In genomic region chrV:731330-731729, ce11 we compare ENCODE assay signal across 6 worm cellular contexts.
TF ChIP-seq lines count a peak whose summit lies in the region.

No protein-coding gene starts in this region.

TF ChIP-seq in whole organism, L1 larva, 84 proteins besides CTCF, POLR2A, EP300 and RAD21 (continued from another document and continues in another):
- TF ChIP-seq ceh-88 (GFP tag; IDR thresholded peaks at IDR 0.05; lab: Robert Waterston, UW) (peak; percentile 75), sptf-1 (tag; optimal IDR thresholded peaks at IDR 0.05; lab: Kevin White, UChicago) (no peak), nhr-85 (tag; lab: Kevin White, UChicago) (peak; percentile 98), alr-1 (tag; optimal IDR thresholded peaks at IDR 0.05; lab: Kevin White, UChicago; ENCODE audit: borderline replicate concordance) (no peak), fkh-10 (GFP tag; optimal IDR thresholded peaks at IDR 0.05; lab: Kevin White, UChicago) (no peak), irx-1 (tag; optimal IDR thresholded peaks at IDR 0.05; lab: Kevin White, UChicago) (peak; percentile 77), nhr-47 (tag; optimal IDR thresholded peaks at IDR 0.05; lab: Kevin White, UChicago) (peak; percentile 89), lin-39 (tag; optimal IDR thresholded peaks at IDR 0.05; lab: Kevin White, UChicago) (peak; percentile 83), ets-5 (GFP tag; IDR thresholded peaks at IDR 0.05; lab: Robert Waterston, UW) (no peak), ceh-63 (GFP tag; optimal IDR thresholded peaks at IDR 0.05; lab: Kevin White, UChicago) (no peak), isw-1 (GFP tag; IDR thresholded peaks at IDR 0.05; lab: Robert Waterston, UW) (peak; percentile 52; the same call in 1 of the 2 replicates), zag-1 (tag; optimal IDR thresholded peaks at IDR 0.05; lab: Kevin White, UChicago) (no peak), fkh-8 (tag; optimal IDR thresholded peaks at IDR 0.05; lab: Kevin White, UChicago) (no peak), vab-15 (tag; optimal IDR thresholded peaks at IDR 0.05; lab: Kevin White, UChicago) (peak; percentile 75), unc-98 (GFP tag; IDR thresholded peaks at IDR 0.05; lab: Robert Waterston, UW) (peak; percentile 63), nhr-90 (tag; optimal IDR thresholded peaks at IDR 0.05; lab: Kevin White, UChicago; ENCODE audit: poor library complexity) (peak; percentile 94), nhr-237 (tag; optimal IDR thresholded peaks at IDR 0.05; lab: Kevin White, UChicago) (no peak), pag-3 (tag; optimal IDR thresholded peaks at IDR 0.05; lab: Kevin White, UChicago; ENCODE audit: borderline replicate concordance, insufficient read depth) (no peak), Y116A8C.19 (tag; optimal IDR thresholded peaks at IDR 0.05; lab: Kevin White, UChicago; ENCODE audit: borderline replicate concordance) (peak; percentile 11), elt-2 (tag; optimal IDR thresholded peaks at IDR 0.05; lab: Kevin White, UChicago) (peak; percentile 99), unc-62 (GFP tag; optimal IDR thresholded peaks at IDR 0.05; lab: Kevin White, UChicago) (no peak)

TF ChIP-seq in whole organism, L2 larva, 48 proteins besides CTCF, POLR2A, EP300 and RAD21 (continued from another document and continues in another):
- TF ChIP-seq sma-3 (GFP tag; optimal IDR thresholded peaks at IDR 0.05; lab: Kevin White, UChicago) (peak; percentile 97), F13H6.1 (tag; optimal IDR thresholded peaks at IDR 0.05; lab: Kevin White, UChicago) (peak; percentile 97), gmeb-1 (tag; optimal IDR thresholded peaks at IDR 0.05; lab: Kevin White, UChicago) (peak; percentile 82), blmp-1 (tag; optimal IDR thresholded peaks at IDR 0.05; lab: Kevin White, UChicago; ENCODE audit: insufficient read depth) (peak; percentile 14), nhr-77 (tag; optimal IDR thresholded peaks at IDR 0.05; lab: Kevin White, UChicago) (peak; percentile 39), ceh-16 (tag; optimal IDR thresholded peaks at IDR 0.05; lab: Kevin White, UChicago) (no peak), elt-1 (tag; optimal IDR thresholded peaks at IDR 0.05; lab: Kevin White, UChicago) (no peak), sma-9 (GFP tag; optimal IDR thresholded peaks at IDR 0.05; lab: Kevin White, UChicago) (peak; percentile 99), sma-9 (tag; optimal IDR thresholded peaks at IDR 0.05; lab: Kevin White, UChicago) (peak; percentile 46), ama-1 (optimal IDR thresholded peaks at IDR 0.05; lab: Kevin White, UChicago) (peak; percentile 82), sem-4 (tag; optimal IDR thresholded peaks at IDR 0.05; lab: Kevin White, UChicago) (peak; percentile 48), nhr-6 (tag; optimal IDR thresholded peaks at IDR 0.05; lab: Kevin White, UChicago) (peak; percentile 49), fos-1 (tag; optimal IDR thresholded peaks at IDR 0.05; lab: Kevin White, UChicago) (peak; percentile 83), crh-2 (tag; optimal IDR thresholded peaks at IDR 0.05; lab: Kevin White, UChicago) (peak; percentile 94), peb-1 (tag; optimal IDR thresholded peaks at IDR 0.05; lab: Kevin White, UChicago) (no peak), C34F6.9 (tag; optimal IDR thresholded peaks at IDR 0.05; lab: Kevin White, UChicago) (peak; percentile 51), mbf-1 (tag; optimal IDR thresholded peaks at IDR 0.05; lab: Kevin White, UChicago) (no peak), Y55F3AM.14 (GFP tag; optimal IDR thresholded peaks at IDR 0.05; lab: Kevin White, UChicago) (peak; percentile 94), ztf-11 (tag; optimal IDR thresholded peaks at IDR 0.05; lab: Kevin White, UChicago) (no peak), nhr-10 (tag; optimal IDR thresholded peaks at IDR 0.05; lab: Kevin White, UChicago) (peak; percentile 13), nhr-21 (tag; optimal IDR thresholded peaks at IDR 0.05; lab: Kevin White, UChicago) (peak; percentile 95), nhr-129 (tag; optimal IDR thresholded peaks at IDR 0.05; lab: Kevin White, UChicago) (peak; percentile 96), R02D3.7 (tag; optimal IDR thresholded peaks at IDR 0.05; lab: Kevin White, UChicago) (no peak)

TF ChIP-seq in whole organism, L3 larva, 47 proteins besides CTCF, POLR2A, EP300 and RAD21 (continued from another document):
- TF ChIP-seq R02D3.7 (tag; optimal IDR thresholded peaks at IDR 0.05; lab: Kevin White, UChicago) (peak; percentile 32), lin-15B (tag; optimal IDR thresholded peaks at IDR 0.05; lab: Kevin White, UChicago) (peak; percentile 46), nhr-43 (tag; optimal IDR thresholded peaks at IDR 0.05; lab: Kevin White, UChicago; ENCODE audit: poor library complexity, severe bottlenecking) (peak; percentile 94), tbx-2 (tag; optimal IDR thresholded peaks at IDR 0.05; lab: Kevin White, UChicago) (peak; percentile 65), aly-2 (tag; optimal IDR thresholded peaks at IDR 0.05; lab: Kevin White, UChicago) (no peak), nhr-23 (tag; optimal IDR thresholded peaks at IDR 0.05; lab: Kevin White, UChicago) (peak; percentile 80), nhr-12 (tag; optimal IDR thresholded peaks at IDR 0.05; lab: Kevin White, UChicago) (no peak), elt-3 (tag; optimal IDR thresholded peaks at IDR 0.05; lab: Kevin White, UChicago) (peak; percentile 32 to 47 (median 37)), fos-1 (tag; optimal IDR thresholded peaks at IDR 0.05; lab: Kevin White, UChicago) (no peak), nhr-11 (tag; optimal IDR thresholded peaks at IDR 0.05; lab: Kevin White, UChicago) (peak; percentile 85), ceh-9 (tag; optimal IDR thresholded peaks at IDR 0.05; lab: Kevin White, UChicago) (no peak), pha-4 (tag; optimal IDR thresholded peaks at IDR 0.05; lab: Kevin White, UChicago) (peak; percentile 92), skn-1 (tag; optimal IDR thresholded peaks at IDR 0.05; lab: Kevin White, UChicago) (peak; percentile 55), jun-1 (tag; optimal IDR thresholded peaks at IDR 0.05; lab: Kevin White, UChicago) (peak; percentile 97), eor-1 (tag; optimal IDR thresholded peaks at IDR 0.05; lab: Kevin White, UChicago) (no peak), nhr-28 (tag; optimal IDR thresholded peaks at IDR 0.05; lab: Kevin White, UChicago) (peak; percentile 53), egl-5 (tag; optimal IDR thresholded peaks at IDR 0.05; lab: Kevin White, UChicago) (no peak), mml-1 (tag; optimal IDR thresholded peaks at IDR 0.05; lab: Kevin White, UChicago) (no peak), elt-1 (tag; optimal IDR thresholded peaks at IDR 0.05; lab: Kevin White, UChicago) (no peak), nhr-67 (tag; optimal IDR thresholded peaks at IDR 0.05; lab: Kevin White, UChicago) (no peak), pqm-1 (tag; optimal IDR thresholded peaks at IDR 0.05; lab: Kevin White, UChicago) (peak; percentile 98), ceh-28 (tag; optimal IDR thresholded peaks at IDR 0.05; lab: Kevin White, UChicago) (peak; percentile 62), ceh-82 (tag; optimal IDR thresholded peaks at IDR 0.05; lab: Kevin White, UChicago) (no peak)
TF ChIP-seq in whole organism, L3 larva: peak in this region for 22.

TF ChIP-seq in whole organism, L4 larva, 104 proteins besides CTCF, POLR2A, EP300 and RAD21 (continued from another document and continues in another):
- TF ChIP-seq nhr-237 (tag; optimal IDR thresholded peaks at IDR 0.05; lab: Kevin White, UChicago) (no peak), duxl-1 (tag; optimal IDR thresholded peaks at IDR 0.05; lab: Kevin White, UChicago; ENCODE audit: poor library complexity) (peak; percentile 73), dmd-9 (GFP tag; IDR thresholded peaks at IDR 0.05; lab: Robert Waterston, UW) (no peak), skn-1 (tag; optimal IDR thresholded peaks at IDR 0.05; lab: Kevin White, UChicago) (no peak), lsy-2 (tag; optimal IDR thresholded peaks at IDR 0.05; lab: Kevin White, UChicago) (peak; percentile 71 to 78), mdl-1 (tag; optimal IDR thresholded peaks at IDR 0.05; lab: Kevin White, UChicago) (peak; percentile 98 to 99), mxl-2 (GFP tag; conservative IDR thresholded peaks at IDR 0.05; lab: Robert Waterston, UW) (peak; percentile 73), Y75B8A.6 (GFP tag; IDR thresholded peaks at IDR 0.05; lab: Robert Waterston, UW) (peak; percentile 84; the same call in 1 of the 2 replicates), nhr-10 (tag; optimal IDR thresholded peaks at IDR 0.05; lab: Kevin White, UChicago) (peak; percentile 97), ZK546.5 (tag; optimal IDR thresholded peaks at IDR 0.05; lab: Kevin White, UChicago) (no peak), lin-29 (GFP tag; IDR thresholded peaks at IDR 0.05; lab: Robert Waterston, UW) (no peak), dpl-1 (GFP tag; optimal IDR thresholded peaks at IDR 0.05; lab: Kevin White, UChicago) (peak; percentile 2), T20F7.1 (GFP tag; optimal IDR thresholded peaks at IDR 0.05; lab: Kevin White, UChicago) (peak; percentile 62), ztf-11 (tag; optimal IDR thresholded peaks at IDR 0.05; lab: Kevin White, UChicago) (no peak), mdt-29 (GFP tag; IDR thresholded peaks at IDR 0.05; lab: Robert Waterston, UW) (peak; percentile 98), ces-1 (GFP tag; optimal IDR thresholded peaks at IDR 0.05; lab: Kevin White, UChicago) (no peak), F37D6.2 (tag; optimal IDR thresholded peaks at IDR 0.05; lab: Kevin White, UChicago) (no peak), attf-4 (tag; optimal IDR thresholded peaks at IDR 0.05; lab: Kevin White, UChicago) (no peak), nhr-111 (GFP tag; optimal IDR thresholded peaks at IDR 0.05; lab: Kevin White, UChicago) (peak; percentile 12), dmd-6 (GFP tag; IDR thresholded peaks at IDR 0.05; lab: Robert Waterston, UW) (peak; percentile 98), vab-7 (GFP tag; IDR thresholded peaks at IDR 0.05; lab: Robert Waterston, UW) (no peak), ZK337.2 (GFP tag; IDR thresholded peaks at IDR 0.05; lab: Robert Waterston, UW) (no peak), mep-1 (tag; optimal IDR thresholded peaks at IDR 0.05; lab: Kevin White, UChicago) (peak; percentile 79), nhr-25 (tag; optimal IDR thresholded peaks at IDR 0.05; lab: Kevin White, UChicago; ENCODE audit: borderline replicate concordance, insufficient read depth) (no peak)

TF ChIP-seq in whole organism, late embryonic, 69 proteins besides CTCF, POLR2A, EP300 and RAD21 (continued from another document):
- peak; percentile 32 for TF ChIP-seq ets-4 (tag; optimal IDR thresholded peaks at IDR 0.05; lab: Kevin White, UChicago)
- no peak for TF ChIP-seq nhr-11 (tag; optimal IDR thresholded peaks at IDR 0.05; lab: Kevin White, UChicago)
- TF ChIP-seq elt-2 (tag; optimal IDR thresholded peaks at IDR 0.05; lab: Kevin White, UChicago): peak; percentile 80
- peak; percentile 94 for TF ChIP-seq ceh-18 (tag; optimal IDR thresholded peaks at IDR 0.05; lab: Kevin White, UChicago)
- TF ChIP-seq unc-3 (GFP tag; conservative IDR thresholded peaks at IDR 0.05; lab: Robert Waterston, UW): no peak
- TF ChIP-seq unc-3 (tag; optimal IDR thresholded peaks at IDR 0.05; lab: Kevin White, UChicago): no peak
- no peak for TF ChIP-seq T23F11.4 (GFP tag; optimal IDR thresholded peaks at IDR 0.05; lab: Kevin White, UChicago)
- no peak for TF ChIP-seq ceh-9 (tag; optimal IDR thresholded peaks at IDR 0.05; lab: Kevin White, UChicago)
- no peak for TF ChIP-seq hlh-15 (tag; optimal IDR thresholded peaks at IDR 0.05; lab: Kevin White, UChicago)
- peak; percentile 91 for TF ChIP-seq hlh-30 (tag; optimal IDR thresholded peaks at IDR 0.05; lab: Kevin White, UChicago; ENCODE audit: insufficient read depth)
- no peak for TF ChIP-seq ceh-14 (tag; optimal IDR thresholded peaks at IDR 0.05; lab: Kevin White, UChicago)
- TF ChIP-seq ceh-45 (GFP tag; IDR thresholded peaks at IDR 0.05; lab: Robert Waterston, UW): no peak
- no peak for TF ChIP-seq fkh-6 (tag; optimal IDR thresholded peaks at IDR 0.05; lab: Kevin White, UChicago)
- TF ChIP-seq ceh-19 (GFP tag; optimal IDR thresholded peaks at IDR 0.05; lab: Kevin White, UChicago): no peak
- TF ChIP-seq pax-1 (tag; optimal IDR thresholded peaks at IDR 0.05; lab: Kevin White, UChicago): no peak
- TF ChIP-seq ceh-34 (tag; optimal IDR thresholded peaks at IDR 0.05; lab: Kevin White, UChicago): peak; percentile 22
- no peak for TF ChIP-seq ref-2 (tag; optimal IDR thresholded peaks at IDR 0.05; lab: Kevin White, UChicago)
- TF ChIP-seq pag-3 (tag; optimal IDR thresholded peaks at IDR 0.05; lab: Kevin White, UChicago; ENCODE audit: borderline replicate concordance): no peak
- TF ChIP-seq ama-1 (optimal IDR thresholded peaks at IDR 0.05; lab: Kevin White, UChicago): no peak
- TF ChIP-seq nhr-232 (tag; optimal IDR thresholded peaks at IDR 0.05; lab: Kevin White, UChicago): no peak
- no peak for TF ChIP-seq ahr-1 (tag; optimal IDR thresholded peaks at IDR 0.05; lab: Kevin White, UChicago)
- peak; percentile 17 for TF ChIP-seq syd-9 (tag; optimal IDR thresholded peaks at IDR 0.05; lab: Kevin White, UChicago)
- no peak for TF ChIP-seq C08G9.2 (tag; optimal IDR thresholded peaks at IDR 0.05; lab: Kevin White, UChicago)
- TF ChIP-seq ceh-22 (tag; optimal IDR thresholded peaks at IDR 0.05; lab: Kevin White, UChicago): no peak
TF ChIP-seq in whole organism, late embryonic: peak in this region for 13.

TF ChIP-seq in whole organism, young adult, 124 proteins besides CTCF, POLR2A, EP300 and RAD21 (continued from another document and continues in another):
- TF ChIP-seq ama-1 (optimal IDR thresholded peaks at IDR 0.05; lab: Kevin White, UChicago) (peak; percentile 1), ama-1 (GFP tag; optimal IDR thresholded peaks at IDR 0.05; lab: Kevin White, UChicago) (no peak), atf-7 (tag; optimal IDR thresholded peaks at IDR 0.05; lab: Kevin White, UChicago) (peak; percentile 93), nhr-80 (tag; optimal IDR thresholded peaks at IDR 0.05; lab: Kevin White, UChicago) (peak; percentile 97), madf-8 (GFP tag; conservative IDR thresholded peaks at IDR 0.05; lab: Robert Waterston, UW) (no peak), pbrm-1 (GFP tag; IDR thresholded peaks at IDR 0.05; lab: Robert Waterston, UW) (peak; percentile 77), F22D6.2 (tag; optimal IDR thresholded peaks at IDR 0.05; lab: Kevin White, UChicago) (peak; percentile 84), ccch-3 (GFP tag; optimal IDR thresholded peaks at IDR 0.05; lab: Kevin White, UChicago) (no peak), hrde-1 (tag; optimal IDR thresholded peaks at IDR 0.05; lab: Kevin White, UChicago; ENCODE audit: borderline replicate concordance) (no peak), K11D2.4 (GFP tag; IDR thresholded peaks at IDR 0.05; lab: Robert Waterston, UW) (peak; percentile 84), madf-6 (GFP tag; IDR thresholded peaks at IDR 0.05; lab: Robert Waterston, UW) (0 out of 2 replicates have a peak, but pooled peaks have one; percentile 31), madf-10 (tag; optimal IDR thresholded peaks at IDR 0.05; lab: Kevin White, UChicago) (peak; percentile 79), C17E4.6 (GFP tag; IDR thresholded peaks at IDR 0.05; lab: Robert Waterston, UW) (no peak), nfyb-1 (GFP tag; IDR thresholded peaks at IDR 0.05; lab: Robert Waterston, UW) (peak; percentile 89), zfh-2 (GFP tag; conservative IDR thresholded peaks at IDR 0.05; lab: Robert Waterston, UW) (peak; percentile 81), pha-4 (tag; optimal IDR thresholded peaks at IDR 0.05; lab: Kevin White, UChicago) (peak; percentile 93), lir-1 (GFP tag; conservative IDR thresholded peaks at IDR 0.05; lab: Robert Waterston, UW) (peak; percentile 73), attf-3 (GFP tag; conservative IDR thresholded peaks at IDR 0.05; lab: Robert Waterston, UW) (no peak), efl-1 (GFP tag; optimal IDR thresholded peaks at IDR 0.05; lab: Kevin White, UChicago) (no peak), F49E8.2 (tag; optimal IDR thresholded peaks at IDR 0.05; lab: Kevin White, UChicago; ENCODE audit: insufficient read depth) (no peak), bed-2 (GFP tag; IDR thresholded peaks at IDR 0.05; lab: Robert Waterston, UW) (no peak), F52B5.7 (tag; optimal IDR thresholded peaks at IDR 0.05; lab: Kevin White, UChicago) (peak; percentile 76), athp-1 (tag; optimal IDR thresholded peaks at IDR 0.05; lab: Kevin White, UChicago) (peak; percentile 18), K12H6.12 (tag; optimal IDR thresholded peaks at IDR 0.05; lab: Kevin White, UChicago) (peak; percentile 71), D2030.7 (GFP tag; IDR thresholded peaks at IDR 0.05; lab: Robert Waterston, UW) (no peak), F57A8.1 (GFP tag; optimal IDR thresholded peaks at IDR 0.05; lab: Kevin White, UChicago) (no peak), nhr-179 (tag; optimal IDR thresholded peaks at IDR 0.05; lab: Kevin White, UChicago) (no peak), unc-62 (GFP tag; optimal IDR thresholded peaks at IDR 0.05; lab: Kevin White, UChicago) (peak; percentile 83), B0336.3 (GFP tag; IDR thresholded peaks at IDR 0.05; lab: Robert Waterston, UW) (peak; percentile 96), C06A6.2 (GFP tag; conservative IDR thresholded peaks at IDR 0.05; lab: Robert Waterston, UW) (peak; percentile 84), let-526 (GFP tag; IDR thresholded peaks at IDR 0.05; lab: Robert Waterston, UW) (peak; percentile 96), mcd-1 (GFP tag; IDR thresholded peaks at IDR 0.05; lab: Robert Waterston, UW) (peak; percentile 73)
